Fruit fly (Drosophila melanogaster) whole organism, prepupa: ENCODE results near the gene CG4000.

Experiments
- Blimp-1 ChIP-seq: fragments of 200-800 bp; sonication (Bioruptor generic); optimal IDR thresholded peaks from 3 replicates; lab custom pipeline; 2017; ENCODE audit warnings: missing biosample characterization, missing genetic modification characterization, mild to moderate bottlenecking, moderate library complexity, missing genetic modification reagents
- CG10631 ChIP-seq: fragments of 200-800 bp; sonication (Bioruptor generic); optimal IDR thresholded peaks from 2 replicates; lab custom pipeline; 2016; ENCODE audit warnings: missing biosample characterization, missing genetic modification characterization
- CG11762 ChIP-seq: fragments of 200-800 bp; sonication (Bioruptor generic); optimal IDR thresholded peaks from 3 replicates; lab custom pipeline; 2016; ENCODE audit warnings: missing biosample characterization, missing genetic modification characterization; ENCODE audit not compliant: insufficient read depth
- CG15336 ChIP-seq: fragments of 200-800 bp; sonication (Bioruptor generic); IDR thresholded peaks from 2 replicates; pipeline ENCODE4 v1.3.6; 2022; ENCODE audit warnings: missing biosample characterization, missing genetic modification characterization
- CG1621 ChIP-seq: fragments of 200-800 bp; sonication (Bioruptor generic); optimal IDR thresholded peaks from 3 replicates; lab custom pipeline; 2018; ENCODE audit warnings: missing biosample characterization, mild to moderate bottlenecking, missing genetic modification characterization
- CG3032 ChIP-seq: fragments of 200-800 bp; optimal IDR thresholded peaks from 2 replicates; lab custom pipeline; 2019; ENCODE audit warnings: missing biosample characterization, mild to moderate bottlenecking, missing genetic modification characterization, moderate library complexity
- CG32006 ChIP-seq: fragments of 200-800 bp; sonication (Bioruptor generic); optimal IDR thresholded peaks from 3 replicates; lab custom pipeline; 2017; ENCODE audit warnings: missing biosample characterization, mild to moderate bottlenecking, missing genetic modification characterization
- CG34406 ChIP-seq: fragments of 200-800 bp; sonication (Bioruptor generic); optimal IDR thresholded peaks from 3 replicates; lab custom pipeline; 2016; ENCODE audit warnings: missing biosample characterization, missing genetic modification characterization
- CG3919 ChIP-seq: fragments of 200-800 bp; sonication (Bioruptor generic); optimal IDR thresholded peaks from 3 replicates; lab custom pipeline; 2016; ENCODE audit warnings: missing biosample characterization, missing genetic modification characterization
- CG4318 ChIP-seq: fragments of 200-800 bp; sonication (Bioruptor generic); optimal IDR thresholded peaks from 3 replicates; lab custom pipeline; 2017; ENCODE audit warnings: missing biosample characterization, mild to moderate bottlenecking, missing genetic modification characterization
- CG6276 ChIP-seq: fragments of 200-800 bp; sonication (Bioruptor generic); optimal IDR thresholded peaks from 2 replicates; lab custom pipeline; 2017; ENCODE audit warnings: missing biosample characterization, mild to moderate bottlenecking, missing genetic modification characterization
- CG6808 ChIP-seq: fragments of 200-800 bp; sonication (Bioruptor generic); optimal IDR thresholded peaks from 3 replicates; lab custom pipeline; 2017; ENCODE audit warnings: missing biosample characterization, missing genetic modification characterization, mild to moderate bottlenecking, moderate library complexity, missing genetic modification reagents
- CG6854 ChIP-seq: fragments of 200-800 bp; sonication (Bioruptor generic); optimal IDR thresholded peaks from 2 replicates; lab custom pipeline; 2017; ENCODE audit warnings: missing biosample characterization, mild to moderate bottlenecking, missing genetic modification characterization
- CG8119 ChIP-seq: fragments of 200-800 bp; sonication (Bioruptor generic); IDR thresholded peaks from 3 replicates; pipeline ENCODE4 v1.3.6; 2022; ENCODE audit warnings: missing biosample characterization, missing genetic modification characterization
- CG8319 ChIP-seq: fragments of 200-800 bp; sonication (Bioruptor generic); optimal IDR thresholded peaks from 3 replicates; lab custom pipeline; 2016; ENCODE audit warnings: missing biosample characterization, missing genetic modification characterization
- CG8632 ChIP-seq: fragments of 200-800 bp; sonication (Bioruptor generic); optimal IDR thresholded peaks from 3 replicates; lab custom pipeline; 2016; ENCODE audit warnings: missing biosample characterization, missing genetic modification characterization
- CG9139 ChIP-seq: fragments of 200-800 bp; sonication (Bioruptor generic); optimal IDR thresholded peaks from 3 replicates; lab custom pipeline; 2017; ENCODE audit warnings: missing biosample characterization, mild to moderate bottlenecking, missing genetic modification characterization
- Eip78C ChIP-seq: fragments of 200-800 bp; sonication (Bioruptor generic); peaks from one replicate; lab custom pipeline; 2016; ENCODE audit warnings: missing biosample characterization, missing genetic modification characterization
- Eip93F ChIP-seq: fragments of 200-800 bp; sonication (Bioruptor generic); optimal IDR thresholded peaks from 2 replicates; lab custom pipeline; 2016; ENCODE audit warnings: missing biosample characterization, mild to moderate bottlenecking, missing genetic modification characterization
- Ets21C ChIP-seq: fragments of 200-800 bp; sonication (Bioruptor generic); optimal IDR thresholded peaks from 3 replicates; lab custom pipeline; 2016; ENCODE audit warnings: missing biosample characterization, missing genetic modification characterization
- Ets96B ChIP-seq: fragments of 200-800 bp; optimal IDR thresholded peaks from 2 replicates; lab custom pipeline; 2019; ENCODE audit warnings: missing biosample characterization, mild to moderate bottlenecking, missing genetic modification characterization, moderate library complexity
- Gug ChIP-seq: fragments of 200-800 bp; sonication (Bioruptor generic); IDR thresholded peaks from 2 replicates; pipeline ENCODE4 v1.3.6; 2022; ENCODE audit warnings: missing biosample characterization, missing genetic modification characterization
- Hr38 ChIP-seq: sonication (Bioruptor generic); optimal IDR thresholded peaks from 2 replicates; lab custom pipeline; 2016; ENCODE audit warnings: missing biosample characterization, missing genetic modification characterization
- Hr39 ChIP-seq: fragments of 200-800 bp; sonication (Bioruptor generic); optimal IDR thresholded peaks from 2 replicates; lab custom pipeline; 2016; ENCODE audit warnings: missing biosample characterization, missing genetic modification characterization
- Hr4 ChIP-seq: fragments of 200-800 bp; sonication (Bioruptor generic); optimal IDR thresholded peaks from 3 replicates; lab custom pipeline; 2016; ENCODE audit warnings: missing biosample characterization, missing genetic modification characterization
- Met ChIP-seq: fragments of 200-800 bp; sonication (Bioruptor generic); optimal IDR thresholded peaks from 3 replicates; lab custom pipeline; 2016; ENCODE audit warnings: missing biosample characterization, missing genetic modification characterization
- OdsH ChIP-seq: fragments of 200-800 bp; sonication (Bioruptor generic); optimal IDR thresholded peaks from 3 replicates; lab custom pipeline; 2016; ENCODE audit warnings: missing biosample characterization, missing genetic modification characterization
- Smox ChIP-seq: fragments of 200-800 bp; sonication (Bioruptor generic); optimal IDR thresholded peaks from 3 replicates; lab custom pipeline; 2016; ENCODE audit warnings: missing biosample characterization, missing genetic modification characterization
- Sox14 ChIP-seq: fragments of 200-800 bp; sonication (Bioruptor generic); optimal IDR thresholded peaks from 3 replicates; lab custom pipeline; 2016; ENCODE audit warnings: missing biosample characterization, missing genetic modification characterization
- Sox15 ChIP-seq: fragments of 200-800 bp; sonication (Bioruptor generic); optimal IDR thresholded peaks from 3 replicates; lab custom pipeline; 2016; ENCODE audit warnings: missing biosample characterization, missing genetic modification characterization
- achi ChIP-seq: fragments of 200-800 bp; sonication (Bioruptor generic); optimal IDR thresholded peaks from 3 replicates; lab custom pipeline; 2016; ENCODE audit warnings: missing biosample characterization, missing genetic modification characterization
- cyc ChIP-seq: fragments of 200-800 bp; sonication (Bioruptor generic); optimal IDR thresholded peaks from 3 replicates; lab custom pipeline; 2016; ENCODE audit warnings: missing biosample characterization, missing genetic modification characterization
- dac ChIP-seq: fragments of 200-800 bp; sonication (Bioruptor generic); optimal IDR thresholded peaks from 2 replicates; lab custom pipeline; 2017; ENCODE audit warnings: missing biosample characterization, mild to moderate bottlenecking, missing genetic modification characterization
- dsx ChIP-seq: fragments of 200-800 bp; optimal IDR thresholded peaks from 3 replicates; lab custom pipeline; 2019; ENCODE audit warnings: missing biosample characterization, mild to moderate bottlenecking, missing genetic modification characterization, moderate library complexity; ENCODE audit not compliant: poor library complexity, severe bottlenecking
- eg ChIP-seq: fragments of 200-800 bp; sonication (Bioruptor generic); IDR thresholded peaks from 3 replicates; pipeline ENCODE4 v1.3.6; 2022; ENCODE audit warnings: missing biosample characterization, missing genetic modification characterization
- esn ChIP-seq: fragments of 200-800 bp; sonication (Bioruptor generic); optimal IDR thresholded peaks from 2 replicates; lab custom pipeline; 2016; ENCODE audit warnings: missing biosample characterization, mild to moderate bottlenecking, missing genetic modification characterization, moderate library complexity
- fd85E ChIP-seq: fragments of 200-800 bp; sonication (Bioruptor generic); optimal IDR thresholded peaks from 3 replicates; lab custom pipeline; 2016; ENCODE audit warnings: missing biosample characterization, missing genetic modification characterization
- fkh ChIP-seq: fragments of 200-800 bp; sonication (Bioruptor generic); optimal IDR thresholded peaks from 3 replicates; lab custom pipeline; 2017; ENCODE audit warnings: missing biosample characterization, mild to moderate bottlenecking, missing genetic modification characterization, moderate library complexity
- net ChIP-seq: fragments of 200-800 bp; sonication (Bioruptor generic); optimal IDR thresholded peaks from 3 replicates; lab custom pipeline; 2016; ENCODE audit warnings: missing biosample characterization, missing genetic modification characterization
- salr ChIP-seq, 2 experiments: fragments of 200-800 bp; sonication (Bioruptor generic); optimal IDR thresholded peaks; 3 replicates each; lab custom pipeline; 2016 to 2018; ENCODE audit warnings: missing biosample characterization in 2 of 2, missing genetic modification characterization in 2 of 2, mild to moderate bottlenecking in 1 of 2
- spab ChIP-seq: fragments of 200-800 bp; sonication (Bioruptor generic); optimal IDR thresholded peaks from 2 replicates; lab custom pipeline; 2017; ENCODE audit warnings: missing biosample characterization, mild to moderate bottlenecking, missing genetic modification characterization, missing genetic modification reagents
- ss ChIP-seq, 2 experiments: fragments of 200-800 bp; sonication (Bioruptor generic); optimal IDR thresholded peaks; 2 replicates in 1 of 2; 3 replicates in 1 of 2; lab custom pipeline; 2017 to 2018; ENCODE audit warnings: mild to moderate bottlenecking in 2 of 2, missing biosample characterization in 2 of 2, missing genetic modification characterization in 2 of 2, moderate library complexity in 1 of 2
- svp ChIP-seq: fragments of 200-800 bp; sonication (Bioruptor generic); peaks from one replicate; lab custom pipeline; 2016; ENCODE audit warnings: missing biosample characterization, missing genetic modification characterization
- topi ChIP-seq: fragments of 200-800 bp; sonication (Bioruptor generic); optimal IDR thresholded peaks from 3 replicates; lab custom pipeline; 2016; ENCODE audit warnings: missing biosample characterization, missing genetic modification characterization
- vri ChIP-seq: fragments of 200-800 bp; sonication (Bioruptor generic); optimal IDR thresholded peaks from 3 replicates; lab custom pipeline; 2016; ENCODE audit warnings: missing biosample characterization, mild to moderate bottlenecking, missing genetic modification characterization

Gene CG4000

dm6 chr3R:20677251-20677650 lies at the start of gene CG4000:
TSS of gene CG4000 (minus strand) at chr3R:20677351.
- TF ChIP-seq Sox15 (GFP tag; lab: Kevin White, UChicago) (no peak), CG9139 (GFP tag; lab: Kevin White, UChicago) (no peak), Eip78C (GFP tag; lab: Kevin White, UChicago) (no peak), cyc (GFP tag; lab: Kevin White, UChicago) (no peak), topi (GFP tag; lab: Kevin White, UChicago) (no peak), Blimp-1 (no peak), CG6808 (GFP tag; lab: Kevin White, UChicago) (no peak), CG8119 (GFP tag; lab: Robert Waterston, UW) (no peak), CG8319 (GFP tag; lab: Kevin White, UChicago) (no peak), Sox14 (GFP tag; lab: Kevin White, UChicago) (no peak), fd85E (GFP tag; lab: Kevin White, UChicago) (no peak), CG3032 (tag; lab: Kevin White, UChicago) (no peak), Hr38 (GFP tag; lab: Kevin White, UChicago) (no peak), achi (GFP tag; lab: Kevin White, UChicago) (no peak), fkh (GFP tag; lab: Kevin White, UChicago) (no peak)

- TF ChIP-seq CG3919 (no peak), svp (GFP tag; lab: Kevin White, UChicago) (peak; percentile 62)
- TF ChIP-seq, all 60 proteins: peak for 1
These were observed 46.3 kb upstream of the CG4000 start for dm6 chr3R:20723491-20723890.

- no peak for TF ChIP-seq vri (GFP tag; lab: Kevin White, UChicago)
- peak; percentile 8 for TF ChIP-seq Hr4
- TF ChIP-seq CG3919 = no peak
- TF ChIP-seq Smox (GFP tag; lab: Kevin White, UChicago) = no peak
- TF ChIP-seq CG11762 (GFP tag; lab: Kevin White, UChicago) = no peak
- no peak for TF ChIP-seq Ets96B (tag; lab: Kevin White, UChicago)
- TF ChIP-seq dsx (GFP tag; lab: Kevin White, UChicago) = no peak
- peak; percentile 44; the same call in 1 of the 2 replicates for TF ChIP-seq CG15336 (GFP tag; lab: Robert Waterston, UW)
- no peak for TF ChIP-seq spab (GFP tag; lab: Kevin White, UChicago)
- TF ChIP-seq cyc (GFP tag; lab: Kevin White, UChicago) = no peak
- TF ChIP-seq Sox14 (GFP tag; lab: Kevin White, UChicago) = no peak
- no peak for TF ChIP-seq fd85E (GFP tag; lab: Kevin White, UChicago)
- no peak for TF ChIP-seq CG6808 (GFP tag; lab: Kevin White, UChicago)
- TF ChIP-seq Hr38 (GFP tag; lab: Kevin White, UChicago) = no peak
- peak; percentile 18; the same call in 1 of the 3 replicates for TF ChIP-seq CG8119 (GFP tag; lab: Robert Waterston, UW)
- TF ChIP-seq CG6276 (GFP tag; lab: Kevin White, UChicago) = no peak
- TF ChIP-seq achi (GFP tag; lab: Kevin White, UChicago) = no peak
- TF ChIP-seq salr (GFP tag; optimal IDR thresholded peaks at IDR 0.05; lab: Kevin White, UChicago) = no peak
- no peak for TF ChIP-seq CG10631 (GFP tag; lab: Kevin White, UChicago)
- TF ChIP-seq CG8319 (GFP tag; lab: Kevin White, UChicago) = no peak
- no peak for TF ChIP-seq CG8632 (GFP tag; lab: Kevin White, UChicago)
- 0 out of 3 replicates have a peak, but pooled peaks have one; percentile 36 for TF ChIP-seq eg (GFP tag; lab: Robert Waterston, UW)
- TF ChIP-seq CG9139 (GFP tag; lab: Kevin White, UChicago) = no peak
- peak; percentile 26 for TF ChIP-seq svp (GFP tag; lab: Kevin White, UChicago)
- no peak for TF ChIP-seq Ets21C (GFP tag; lab: Kevin White, UChicago)
- TF ChIP-seq Eip78C (GFP tag; lab: Kevin White, UChicago) = no peak
- no peak for TF ChIP-seq Met
- no peak for TF ChIP-seq CG3032 (tag; lab: Kevin White, UChicago)
- 0 out of 2 replicates have a peak, but pooled peaks have one; percentile 12 for TF ChIP-seq Gug
- no peak for TF ChIP-seq CG6854 (GFP tag; lab: Kevin White, UChicago)
- no peak for TF ChIP-seq dac
- TF ChIP-seq Hr39 (GFP tag; lab: Kevin White, UChicago) = no peak
- TF ChIP-seq CG1621 (tag; lab: Kevin White, UChicago) = no peak
- TF ChIP-seq Eip93F (GFP tag; lab: Kevin White, UChicago) = no peak
- TF ChIP-seq CG32006 (GFP tag; lab: Kevin White, UChicago) = peak; percentile 46
- TF ChIP-seq CG34406 (GFP tag; lab: Kevin White, UChicago) = no peak
- no peak for TF ChIP-seq net (GFP tag; lab: Kevin White, UChicago)
- no peak for TF ChIP-seq Sox15 (GFP tag; lab: Kevin White, UChicago)
- no peak for TF ChIP-seq esn (GFP tag; lab: Kevin White, UChicago)
- peak; percentile 12 for TF ChIP-seq OdsH (GFP tag; lab: Kevin White, UChicago)
- TF ChIP-seq fkh (GFP tag; lab: Kevin White, UChicago) = no peak
- peak; percentile 9 for TF ChIP-seq CG4318
- no peak for TF ChIP-seq Blimp-1
- no peak for TF ChIP-seq ss (GFP tag; optimal IDR thresholded peaks at IDR 0.05; lab: Kevin White, UChicago)
These were observed 42.1 kb upstream of the CG4000 start for dm6 chr3R:20719286-20719685.
